Fruit fly (Drosophila melanogaster) whole organism, prepupa: ENCODE results near the gene CG31810.

Experiments
- Hr39 ChIP-seq: fragments of 200-800 bp; sonication (Bioruptor generic); optimal IDR thresholded peaks from 2 replicates; lab custom pipeline; 2016; ENCODE audit warnings: missing biosample characterization, missing genetic modification characterization
- Sox14 ChIP-seq: fragments of 200-800 bp; sonication (Bioruptor generic); optimal IDR thresholded peaks from 3 replicates; lab custom pipeline; 2016; ENCODE audit warnings: missing biosample characterization, missing genetic modification characterization

DNA sequence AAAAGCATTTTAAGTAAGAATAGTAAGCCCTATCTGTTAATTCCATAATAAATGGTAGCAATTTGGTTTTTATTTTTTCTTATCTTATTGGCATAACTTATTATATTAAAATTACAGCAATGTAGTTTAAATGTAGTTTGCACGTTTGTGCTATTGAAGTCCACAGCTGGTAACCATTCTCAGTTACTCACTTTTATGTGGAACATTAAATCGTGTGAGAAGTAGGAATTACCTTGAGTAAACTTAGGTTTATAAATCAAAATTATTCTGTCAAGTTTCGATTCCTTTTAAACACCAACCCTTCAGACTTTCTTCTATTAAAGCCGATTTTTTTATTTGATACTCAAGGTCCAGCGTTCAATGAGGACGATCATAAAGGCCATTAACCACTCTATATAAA, 37.4 kb upstream of the CG31810 start, which contains the start of gene CG42556:
- TF ChIP-seq Sox14 (GFP tag; lab: Kevin White, UChicago) (no peak), Hr39 (GFP tag; lab: Kevin White, UChicago) (no peak)
